Worm (Caenorhabditis elegans): ENCODE data around the gene try-11.

try-11 gene

DNA sequence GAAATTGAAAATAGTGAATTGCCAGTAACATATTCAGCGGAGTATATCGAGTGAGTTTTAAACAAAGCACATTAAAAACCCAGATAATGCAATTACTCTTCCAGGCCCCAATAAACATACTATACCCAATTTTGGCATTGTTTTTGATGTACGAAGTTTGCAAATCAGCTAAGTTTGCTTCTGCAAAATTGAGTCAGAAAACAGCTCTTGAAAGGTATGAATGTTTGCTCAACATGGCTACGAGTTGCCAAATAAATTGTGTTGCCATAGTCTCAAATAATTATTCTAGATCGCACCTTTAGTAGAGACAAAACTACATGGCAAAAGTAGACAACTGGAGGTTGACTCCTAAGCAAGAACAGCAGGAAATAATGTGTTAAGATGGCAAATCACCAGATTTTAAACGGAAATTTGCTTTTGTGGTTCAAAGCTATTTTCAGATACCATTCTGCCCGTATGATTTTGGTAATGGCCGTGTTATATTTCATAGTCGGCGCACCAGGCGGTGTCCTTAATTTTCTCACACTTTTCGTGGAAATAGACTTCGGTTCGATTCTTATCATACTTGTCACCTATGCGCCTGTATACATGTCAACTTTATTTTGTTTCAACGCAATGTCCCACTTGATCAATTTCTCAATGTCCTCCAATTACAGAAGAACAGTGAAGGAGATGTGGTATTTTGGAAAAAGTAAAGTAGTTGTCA, 18.9 kb upstream of the try-11 start:
- TF ChIP-seq ama-1 (optimal IDR thresholded peaks at IDR 0.05) (peak; percentile 52), elt-3 (tag; optimal IDR thresholded peaks at IDR 0.05) (peak in 1 of 6 experiments; percentile 35), nhr-76 (tag; optimal IDR thresholded peaks at IDR 0.05) (no peak), lin-14 (GFP tag; optimal IDR thresholded peaks at IDR 0.05) (no peak), nhr-90 (tag; optimal IDR thresholded peaks at IDR 0.05; ENCODE audit: poor library complexity) (peak; percentile 24), pag-3 (tag; optimal IDR thresholded peaks at IDR 0.05; ENCODE audit: borderline replicate concordance, insufficient read depth) (no peak), elt-2 (tag; optimal IDR thresholded peaks at IDR 0.05) (peak; percentile 5), nhr-77 (tag; optimal IDR thresholded peaks at IDR 0.05) (no peak), ceh-88 (GFP tag; IDR thresholded peaks at IDR 0.05) (0 out of 2 replicates have a peak, but pooled peaks have one; percentile 10), ceh-8 (GFP tag; optimal IDR thresholded peaks at IDR 0.05) (no peak), nhr-85 (tag) (peak; percentile 53), nhr-20 (tag; optimal IDR thresholded peaks at IDR 0.05) (peak; percentile 6), lir-3 (tag; optimal IDR thresholded peaks at IDR 0.05; ENCODE audit: poor library complexity) (peak; percentile 21), efl-1 (optimal IDR thresholded peaks at IDR 0.05) (no peak), efl-1 (GFP tag; optimal IDR thresholded peaks at IDR 0.05 in 1 of 2) (peak in 1 of 2 experiments; percentile 80), grh-1 (GFP tag; IDR thresholded peaks at IDR 0.05) (no peak), snu-23 (GFP tag; optimal IDR thresholded peaks at IDR 0.05) (peak; percentile 44), vab-15 (tag; optimal IDR thresholded peaks at IDR 0.05) (no peak), xbp-1 (tag; optimal IDR thresholded peaks at IDR 0.05) (no peak), nhr-47 (tag; optimal IDR thresholded peaks at IDR 0.05) (no peak)

DNA sequence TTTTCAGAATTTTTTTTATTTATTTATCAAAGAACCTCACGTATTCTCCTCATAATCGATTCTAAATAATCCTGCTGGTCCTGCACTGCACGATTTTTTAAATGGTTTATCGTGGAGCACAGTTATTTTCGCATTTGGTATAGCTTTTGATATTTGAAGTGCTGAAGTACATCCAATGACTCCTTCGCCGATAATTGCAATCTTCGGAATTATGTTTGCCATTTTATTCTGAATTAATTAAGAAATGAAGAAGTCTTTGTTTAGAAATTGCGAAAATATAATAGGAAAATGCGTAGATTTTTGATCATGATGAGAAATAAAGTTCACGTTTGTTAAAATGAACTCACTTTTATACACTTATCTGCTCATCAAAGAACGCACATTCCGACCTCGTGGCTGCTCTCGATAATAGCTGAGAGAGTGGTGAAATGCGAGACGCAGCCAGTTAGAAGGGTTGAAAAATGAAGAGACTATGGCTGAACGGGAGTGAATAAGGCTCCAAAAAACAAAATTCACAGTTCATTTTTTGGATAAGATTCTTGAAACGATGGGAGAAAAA, 16.6 kb upstream of the try-11 start:
- TF ChIP-seq C16A3.4 (tag; optimal IDR thresholded peaks at IDR 0.05), result peak; percentile 13
- peak; percentile 60 for TF ChIP-seq mep-1 (tag; optimal IDR thresholded peaks at IDR 0.05)
- TF ChIP-seq lin-14 (GFP tag; optimal IDR thresholded peaks at IDR 0.05), result peak; percentile 88
- TF ChIP-seq isw-1 (GFP tag; IDR thresholded peaks at IDR 0.05), result no peak
- peak; percentile 0 for TF ChIP-seq mef-2 (tag; optimal IDR thresholded peaks at IDR 0.05)
- no peak for TF ChIP-seq aha-1 (tag; optimal IDR thresholded peaks at IDR 0.05)
- no peak for TF ChIP-seq alr-1 (tag; optimal IDR thresholded peaks at IDR 0.05; ENCODE audit: borderline replicate concordance)
- no peak for TF ChIP-seq zip-4 (GFP tag; optimal IDR thresholded peaks at IDR 0.05)
- TF ChIP-seq dsc-1 (tag; optimal IDR thresholded peaks at IDR 0.05), result peak; percentile 47
- TF ChIP-seq grh-1 (GFP tag; IDR thresholded peaks at IDR 0.05), result no peak
- no peak for TF ChIP-seq nhr-77 (tag; optimal IDR thresholded peaks at IDR 0.05)
- no peak for TF ChIP-seq nhr-85 (tag)
- TF ChIP-seq nhr-12 (tag; optimal IDR thresholded peaks at IDR 0.05), result no peak
- peak; percentile 19 to 41 for TF ChIP-seq efl-1 (optimal IDR thresholded peaks at IDR 0.05)
- TF ChIP-seq efl-1 (GFP tag; optimal IDR thresholded peaks at IDR 0.05 in 1 of 2), result peak in 1 of 2 experiments; percentile 87
- no peak for TF ChIP-seq nhr-76 (tag; optimal IDR thresholded peaks at IDR 0.05)
- no peak for TF ChIP-seq lin-15B (tag; optimal IDR thresholded peaks at IDR 0.05)
- TF ChIP-seq pqm-1 (tag; optimal IDR thresholded peaks at IDR 0.05), result no peak
- TF ChIP-seq F16B12.6 (tag; optimal IDR thresholded peaks at IDR 0.05), result no peak
- TF ChIP-seq fos-1 (tag; optimal IDR thresholded peaks at IDR 0.05), result no peak
- no peak for TF ChIP-seq nhr-28 (tag; optimal IDR thresholded peaks at IDR 0.05)
- peak; percentile 21 for TF ChIP-seq snpc-4 (tag; optimal IDR thresholded peaks at IDR 0.05)
- peak; percentile 34 for TF ChIP-seq lir-3 (tag; optimal IDR thresholded peaks at IDR 0.05; ENCODE audit: poor library complexity)
- peak; percentile 55 to 58 for TF ChIP-seq lsy-2 (tag; optimal IDR thresholded peaks at IDR 0.05)
- peak; percentile 29 for TF ChIP-seq nhr-90 (tag; optimal IDR thresholded peaks at IDR 0.05; ENCODE audit: poor library complexity)
- TF ChIP-seq tbx-2 (tag; optimal IDR thresholded peaks at IDR 0.05), result peak; percentile 69
- TF ChIP-seq unc-98 (GFP tag; IDR thresholded peaks at IDR 0.05), result no peak
- peak; percentile 1 for TF ChIP-seq lin-39 (tag; optimal IDR thresholded peaks at IDR 0.05)
- no peak for TF ChIP-seq ceh-8 (GFP tag; optimal IDR thresholded peaks at IDR 0.05)
- TF ChIP-seq elt-3 (tag; optimal IDR thresholded peaks at IDR 0.05), result peak in 1 of 6 experiments; percentile 4
- TF ChIP-seq sptf-1 (tag; optimal IDR thresholded peaks at IDR 0.05), result no peak
- no peak for TF ChIP-seq vab-15 (tag; optimal IDR thresholded peaks at IDR 0.05)
- TF ChIP-seq nhr-20 (tag; optimal IDR thresholded peaks at IDR 0.05), result peak; percentile 78
- TF ChIP-seq ama-1 (optimal IDR thresholded peaks at IDR 0.05), result no peak
- peak; percentile 25 for TF ChIP-seq unc-86 (tag; optimal IDR thresholded peaks at IDR 0.05)
- TF ChIP-seq ets-5 (GFP tag; IDR thresholded peaks at IDR 0.05), result no peak
- peak; percentile 92 for TF ChIP-seq nhr-71 (tag; optimal IDR thresholded peaks at IDR 0.05)
- TF ChIP-seq nhr-11 (tag; optimal IDR thresholded peaks at IDR 0.05), result no peak
- TF ChIP-seq hlh-4 (tag; optimal IDR thresholded peaks at IDR 0.05), result no peak
- peak; percentile 55 for TF ChIP-seq nhr-47 (tag; optimal IDR thresholded peaks at IDR 0.05)
- peak in 1 of 2 experiments; percentile 89 for TF ChIP-seq mdl-1 (tag; optimal IDR thresholded peaks at IDR 0.05)
- no peak for TF ChIP-seq egl-13 (tag; optimal IDR thresholded peaks at IDR 0.05)

Data from whole organism, L1 larva.